Fruit fly (Drosophila melanogaster): ENCODE measurements around the gene CG15818.

dm6 chr2L:7440458-7441018, 29.8 kb downstream of the CG15818 start:
- TF ChIP-seq EcR (GFP tag; optimal IDR thresholded peaks at IDR 0.05) (no peak), Pif1A (GFP tag; optimal IDR thresholded peaks at IDR 0.05) (no peak), rn (GFP tag; IDR thresholded peaks at IDR 0.05) (no peak), CG15710 (tag; optimal IDR thresholded peaks at IDR 0.05) (no peak), CG9948 (tag; optimal IDR thresholded peaks at IDR 0.05) (no peak), CG14655 (GFP tag; optimal IDR thresholded peaks at IDR 0.05) (no peak), CG13204 (GFP tag; optimal IDR thresholded peaks at IDR 0.05) (no peak)
